Worm (Caenorhabditis elegans): ENCODE measurements around the gene nhr-258.

DNA sequence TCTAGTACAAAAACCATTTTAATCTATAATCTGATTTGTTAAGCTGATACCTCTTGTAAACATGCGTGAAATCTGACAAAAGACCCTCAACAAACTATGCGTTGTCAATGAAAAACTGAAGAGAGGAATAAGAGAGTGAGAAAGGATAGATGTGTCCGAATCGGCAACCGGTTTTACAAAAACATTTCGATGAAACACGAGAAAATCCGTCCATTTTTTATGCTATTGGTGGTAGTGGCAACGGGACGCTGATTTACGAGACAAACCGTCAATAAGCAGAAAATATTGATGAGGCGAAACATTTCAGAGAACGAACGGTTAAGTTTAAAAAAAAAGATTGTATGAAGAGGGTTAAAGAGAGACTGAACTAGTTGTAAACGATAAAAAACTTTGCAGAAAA, 2.7 kb upstream of the nhr-258 start:
- peak; percentile 48 for TF ChIP-seq sma-9 (GFP tag; optimal IDR thresholded peaks at IDR 0.05)
- no peak for TF ChIP-seq sma-9 (tag; optimal IDR thresholded peaks at IDR 0.05)
- TF ChIP-seq aly-2 (tag; optimal IDR thresholded peaks at IDR 0.05): no peak
- TF ChIP-seq nhr-12 (tag; optimal IDR thresholded peaks at IDR 0.05): no peak
- TF ChIP-seq snpc-4 (tag; optimal IDR thresholded peaks at IDR 0.05): no peak
- no peak for TF ChIP-seq nhr-10 (tag; optimal IDR thresholded peaks at IDR 0.05)
- TF ChIP-seq unc-39 (tag; optimal IDR thresholded peaks at IDR 0.05): no peak
- TF ChIP-seq R02D3.7 (tag; optimal IDR thresholded peaks at IDR 0.05): no peak
- TF ChIP-seq nhr-23 (tag; optimal IDR thresholded peaks at IDR 0.05): no peak
- no peak for TF ChIP-seq nhr-11 (tag; optimal IDR thresholded peaks at IDR 0.05)
- TF ChIP-seq ama-1 (optimal IDR thresholded peaks at IDR 0.05): no peak
- TF ChIP-seq unc-55 (GFP tag; optimal IDR thresholded peaks at IDR 0.05): no peak
- TF ChIP-seq skn-1 (tag; optimal IDR thresholded peaks at IDR 0.05): no peak

All from whole organism, L2 larva.